Fruit fly (Drosophila melanogaster): ENCODE data around the gene Trax.

Gene Trax

DNA sequence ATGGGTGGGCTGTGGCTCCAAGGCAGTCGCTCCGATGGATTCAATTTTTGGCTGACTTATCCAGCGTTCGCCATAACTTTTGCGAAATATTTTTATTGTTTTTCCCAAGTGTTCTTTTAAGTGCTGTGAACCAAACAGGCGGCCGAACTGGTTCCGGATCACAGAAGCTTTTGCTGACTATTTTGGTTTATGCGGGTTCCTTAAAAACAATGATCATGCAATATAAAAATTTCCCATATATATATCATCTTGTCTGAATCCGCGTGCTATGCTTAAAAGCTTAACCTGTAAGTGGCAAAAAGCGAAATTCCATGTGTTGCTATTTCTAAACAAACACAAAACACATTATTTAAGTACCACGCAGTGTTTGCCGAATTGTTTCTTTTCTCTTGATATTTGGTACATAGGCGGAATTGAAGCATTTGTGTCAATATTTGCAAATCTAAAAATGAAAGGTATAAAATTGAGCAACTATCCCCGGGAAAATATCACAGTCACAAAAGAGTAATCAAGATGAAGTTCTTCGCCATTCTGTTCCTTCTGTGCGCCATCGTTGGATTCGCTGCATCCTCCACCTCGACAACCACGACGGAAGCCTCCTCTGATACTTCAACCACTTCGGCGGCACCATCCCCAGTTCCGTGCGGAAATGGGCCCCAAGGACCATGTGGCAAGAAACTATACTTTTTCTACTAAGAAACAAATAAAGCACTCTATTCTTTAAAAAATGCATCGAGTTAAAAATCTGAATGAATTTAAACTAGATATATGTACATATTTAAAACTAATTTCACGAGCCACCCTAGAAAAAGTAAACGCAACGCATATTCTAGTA lies 41.4 kb upstream of the Trax start, which contains the start of the genes CG6276 and CG44040 (continued):
- TF ChIP-seq CG32006 (GFP tag; optimal IDR thresholded peaks at IDR 0.05), result peak; percentile 63
- TF ChIP-seq fd85E (GFP tag; optimal IDR thresholded peaks at IDR 0.05), result no peak
- TF ChIP-seq achi (GFP tag; optimal IDR thresholded peaks at IDR 0.05), result peak; percentile 48
- TF ChIP-seq eg (GFP tag; IDR thresholded peaks at IDR 0.05), result peak; percentile 54
- TF ChIP-seq Met (GFP tag; optimal IDR thresholded peaks at IDR 0.05), result peak; percentile 58
- TF ChIP-seq CG1621 (tag; optimal IDR thresholded peaks at IDR 0.05), result peak; percentile 26
- peak; percentile 57 for TF ChIP-seq CG31627 (GFP tag; optimal IDR thresholded peaks at IDR 0.05)
- TF ChIP-seq Blimp-1 (GFP tag; optimal IDR thresholded peaks at IDR 0.05), result peak; percentile 7
- TF ChIP-seq dsx (GFP tag; optimal IDR thresholded peaks at IDR 0.05; ENCODE audit: poor library complexity, severe bottlenecking), result peak; percentile 31
- no peak for TF ChIP-seq Hr38 (GFP tag; optimal IDR thresholded peaks at IDR 0.05)
- peak; percentile 59 for TF ChIP-seq CG6163 (GFP tag; IDR thresholded peaks at IDR 0.05)
- peak; percentile 16 for TF ChIP-seq CG11762 (GFP tag; optimal IDR thresholded peaks at IDR 0.05; ENCODE audit: insufficient read depth)
- TF ChIP-seq CG34406 (GFP tag; optimal IDR thresholded peaks at IDR 0.05), result peak; percentile 19
- no peak for TF ChIP-seq CG9139 (GFP tag; optimal IDR thresholded peaks at IDR 0.05)
- TF ChIP-seq Lpt (GFP tag; optimal IDR thresholded peaks at IDR 0.05), result peak; percentile 2
- TF ChIP-seq CG8319 (GFP tag; optimal IDR thresholded peaks at IDR 0.05), result no peak
- peak; percentile 56 for TF ChIP-seq acj6 (GFP tag; optimal IDR thresholded peaks at IDR 0.05)
- TF ChIP-seq cyc (GFP tag; optimal IDR thresholded peaks at IDR 0.05), result peak; percentile 37
- TF ChIP-seq CG6854 (GFP tag; optimal IDR thresholded peaks at IDR 0.05), result no peak
- TF ChIP-seq CG15336 (GFP tag; IDR thresholded peaks at IDR 0.05), result 0 out of 2 replicates have a peak, but pooled peaks have one; percentile 24
- peak; percentile 34 for TF ChIP-seq Ets96B (tag; optimal IDR thresholded peaks at IDR 0.05)
- TF ChIP-seq esn (GFP tag; optimal IDR thresholded peaks at IDR 0.05), result peak; percentile 76
- peak; percentile 24 for TF ChIP-seq CG7368 (GFP tag; optimal IDR thresholded peaks at IDR 0.05)
- peak; percentile 55 for TF ChIP-seq Hr39 (GFP tag; optimal IDR thresholded peaks at IDR 0.05)
- peak; percentile 68 for TF ChIP-seq lz (GFP tag; optimal IDR thresholded peaks at IDR 0.05)
- TF ChIP-seq fd59A (GFP tag; optimal IDR thresholded peaks at IDR 0.05), result peak; percentile 30
- TF ChIP-seq Sox14 (GFP tag; optimal IDR thresholded peaks at IDR 0.05), result peak; percentile 61

DNA sequence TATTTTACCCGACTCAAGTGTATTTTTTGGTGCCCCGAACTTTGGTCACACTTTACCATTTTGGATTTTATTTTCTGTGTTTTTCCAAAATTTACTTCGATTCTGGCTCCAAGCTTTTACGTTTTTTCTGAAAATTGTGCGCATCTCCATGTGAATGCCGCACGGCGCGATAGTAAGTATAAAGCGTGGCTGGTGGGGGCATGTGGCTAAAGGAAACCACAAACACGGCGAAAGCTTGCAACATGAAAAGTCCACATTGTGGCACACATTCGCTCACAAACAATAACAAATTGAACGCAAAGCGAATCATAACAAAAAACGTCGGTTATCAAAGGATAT lies 40.8 kb upstream of the Trax start, which contains the start of gene ear:
Gene ear (plus strand): TSS at position 10 of the 339 bp plus-strand sequence.
- TF ChIP-seq dsx (GFP tag; optimal IDR thresholded peaks at IDR 0.05; ENCODE audit: poor library complexity, severe bottlenecking) (peak; percentile 3), fd85E (GFP tag; optimal IDR thresholded peaks at IDR 0.05) (no peak), CG8632 (GFP tag; optimal IDR thresholded peaks at IDR 0.05) (no peak), esn (GFP tag; optimal IDR thresholded peaks at IDR 0.05) (no peak), CG11294 (GFP tag; IDR thresholded peaks at IDR 0.05) (no peak)

DNA sequence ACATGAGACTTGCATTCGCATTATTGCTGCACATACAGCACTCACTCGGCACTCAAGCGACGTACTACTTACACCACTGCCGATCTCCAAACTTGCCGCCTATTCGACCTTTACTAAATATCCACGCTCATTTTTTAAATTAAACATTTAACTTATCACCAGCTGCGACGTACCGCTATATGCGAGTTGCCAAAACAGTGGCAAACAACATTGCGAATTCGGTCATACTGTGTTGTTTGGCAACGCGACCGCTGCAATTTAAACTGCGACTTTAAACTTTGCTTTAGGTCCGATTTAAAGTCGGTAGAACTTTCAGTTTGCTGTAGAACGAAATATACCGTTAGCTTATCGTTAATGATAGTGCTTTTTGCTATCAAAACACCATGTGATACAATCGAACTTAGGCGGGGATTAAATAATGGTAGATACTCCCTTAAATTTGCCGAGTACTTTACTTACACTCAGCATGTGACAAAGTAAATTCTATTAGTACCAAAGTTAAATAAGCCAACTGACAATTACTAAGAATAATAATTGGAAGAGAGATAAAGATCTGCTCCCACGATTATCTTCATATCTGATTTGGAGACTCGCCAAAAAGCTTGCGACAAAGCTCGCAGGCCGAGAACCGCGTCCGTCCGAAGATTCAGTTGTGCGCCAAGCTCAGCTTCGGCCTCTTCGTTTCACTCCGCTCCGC lies 33.3 kb upstream of the Trax start, which contains the start of the genes CG6236 and ea:
Gene CG6236 (minus strand): TSS at position 187 of the 697 bp plus-strand sequence.
Gene ea (plus strand): TSS at position 647 of the 697 bp plus-strand sequence.
- TF ChIP-seq Sox14 (GFP tag; optimal IDR thresholded peaks at IDR 0.05) (no peak), CG1621 (tag; optimal IDR thresholded peaks at IDR 0.05) (no peak), CG32006 (GFP tag; optimal IDR thresholded peaks at IDR 0.05) (no peak), CG7368 (GFP tag; optimal IDR thresholded peaks at IDR 0.05) (no peak), lz (GFP tag; optimal IDR thresholded peaks at IDR 0.05) (no peak), CG10631 (GFP tag; optimal IDR thresholded peaks at IDR 0.05) (no peak), CG15336 (GFP tag; IDR thresholded peaks at IDR 0.05) (no peak), CG6163 (GFP tag; IDR thresholded peaks at IDR 0.05) (no peak), achi (GFP tag; optimal IDR thresholded peaks at IDR 0.05) (no peak), Blimp-1 (GFP tag; optimal IDR thresholded peaks at IDR 0.05) (no peak), vri (GFP tag; optimal IDR thresholded peaks at IDR 0.05) (no peak), CG6808 (GFP tag; optimal IDR thresholded peaks at IDR 0.05) (no peak), fd59A (GFP tag; optimal IDR thresholded peaks at IDR 0.05) (no peak)
